Worm (Caenorhabditis elegans): ENCODE measurements around the gene C14A6.8.
"Not testable (repeated sequence)": the region's sequence is repeated elsewhere in the genome, so short reads cannot be mapped to it uniquely, and the experiment has no call there.

The C14A6.8 gene

DNA sequence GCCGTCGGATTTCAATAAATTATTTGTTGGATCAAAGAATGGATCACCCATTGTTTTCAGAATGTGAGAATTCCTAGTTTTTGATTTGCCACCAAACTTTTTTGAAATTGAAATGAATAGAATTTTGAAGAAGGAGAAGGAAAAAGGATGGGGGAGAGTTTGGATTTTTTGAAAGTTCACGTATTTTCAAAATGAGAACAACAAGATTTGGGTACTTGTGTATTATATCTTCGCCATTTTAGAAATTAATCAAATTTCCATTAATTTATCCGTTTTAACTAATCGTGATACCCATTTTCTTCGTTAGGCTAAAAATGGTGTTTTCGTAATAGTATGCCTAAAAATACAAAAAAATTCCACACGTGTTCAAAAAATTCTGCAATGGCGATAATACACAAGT, at the start of gene C14A6.8:
Gene C14A6.8, minus strand, starts transcription at position 101 of the 400 bp plus-strand sequence.
- TF ChIP-seq tra-4 (tag; optimal IDR thresholded peaks at IDR 0.05) (no peak), scrt-1 (GFP tag; IDR thresholded peaks at IDR 0.05) (no peak), flt-1 (GFP tag; IDR thresholded peaks at IDR 0.05) (no peak), tbx-11 (GFP tag; IDR thresholded peaks at IDR 0.05) (no peak)

DNA sequence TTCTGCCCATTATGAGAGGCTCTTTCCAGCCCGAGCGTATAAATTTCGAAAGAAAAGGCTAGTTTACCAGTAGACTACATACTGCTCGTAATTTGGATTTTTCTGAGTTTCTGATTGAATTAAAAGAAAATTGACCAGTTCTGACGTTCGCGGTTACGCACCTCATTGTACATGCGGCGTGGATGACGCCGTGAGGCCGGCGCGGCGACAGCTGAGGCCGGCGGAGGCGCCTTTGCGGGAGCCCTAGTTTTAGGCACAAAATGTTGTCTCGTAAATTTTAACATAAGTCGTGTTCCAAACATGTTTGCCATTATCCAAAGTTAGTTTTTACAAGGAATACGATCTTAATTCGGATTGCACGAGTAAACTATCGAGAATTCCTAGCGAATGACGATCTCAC, 45.3 kb upstream of the C14A6.8 start, which contains the start of gene F16H6.9:
Gene F16H6.9, plus strand, starts transcription at position 301 of the 400 bp plus-strand sequence.
- TF ChIP-seq tbx-11 (GFP tag; IDR thresholded peaks at IDR 0.05); ets-7 (tag; optimal IDR thresholded peaks at IDR 0.05); tra-4 (tag; optimal IDR thresholded peaks at IDR 0.05): not testable (repeated sequence)

DNA sequence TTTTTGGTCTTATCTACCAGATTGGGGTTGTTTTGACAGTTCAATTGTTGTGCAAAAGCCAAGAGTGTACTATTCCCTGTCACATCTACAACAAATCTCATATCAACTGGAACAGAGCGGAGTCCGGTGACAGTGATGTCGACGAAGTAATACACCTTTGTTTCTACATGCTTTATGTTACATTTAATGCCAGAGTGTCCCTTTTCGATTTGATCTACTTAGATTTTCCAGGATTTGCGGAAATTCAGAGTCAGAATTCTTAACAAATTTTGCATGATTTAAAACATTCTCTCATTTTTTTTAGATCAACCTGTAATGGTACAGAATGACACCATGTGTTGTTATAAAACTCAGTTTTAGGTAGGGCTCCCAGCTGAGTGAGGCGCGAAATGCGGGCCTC, 44.7 kb upstream of the C14A6.8 start, which contains the start of gene F16H6.8:
Gene F16H6.8, minus strand, starts transcription at position 101 of the 400 bp plus-strand sequence.
- TF ChIP-seq scrt-1 (GFP tag; IDR thresholded peaks at IDR 0.05); sea-1 (GFP tag; conservative IDR thresholded peaks at IDR 0.05); hmbx-1 (tag; optimal IDR thresholded peaks at IDR 0.05): not testable (repeated sequence)

DNA sequence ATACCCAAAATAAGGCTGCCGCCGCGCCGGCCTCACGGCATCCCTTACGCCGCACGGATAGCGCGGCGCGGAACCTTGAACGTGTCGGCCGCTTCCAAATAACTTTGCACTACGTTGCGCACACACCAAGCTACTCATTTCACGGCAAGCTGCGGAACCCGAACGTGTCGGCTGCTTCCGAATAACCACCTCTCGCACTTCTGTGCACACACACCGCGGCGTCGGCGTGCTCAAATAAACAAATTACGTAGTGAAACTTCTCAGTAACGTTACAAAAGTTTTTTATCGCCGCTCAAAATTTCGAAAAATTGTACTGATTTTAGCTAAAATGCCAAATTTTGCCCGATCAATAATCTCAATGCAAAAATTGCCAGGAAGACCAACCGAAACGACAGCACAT, 41.4 kb upstream of the C14A6.8 start:
- TF ChIP-seq ceh-13 (GFP tag; optimal IDR thresholded peaks at IDR 0.05) (no peak), scrt-1 (GFP tag; IDR thresholded peaks at IDR 0.05) (no peak), flt-1 (GFP tag; IDR thresholded peaks at IDR 0.05) (no peak), B0310.2 (tag; optimal IDR thresholded peaks at IDR 0.05) (no peak)

DNA sequence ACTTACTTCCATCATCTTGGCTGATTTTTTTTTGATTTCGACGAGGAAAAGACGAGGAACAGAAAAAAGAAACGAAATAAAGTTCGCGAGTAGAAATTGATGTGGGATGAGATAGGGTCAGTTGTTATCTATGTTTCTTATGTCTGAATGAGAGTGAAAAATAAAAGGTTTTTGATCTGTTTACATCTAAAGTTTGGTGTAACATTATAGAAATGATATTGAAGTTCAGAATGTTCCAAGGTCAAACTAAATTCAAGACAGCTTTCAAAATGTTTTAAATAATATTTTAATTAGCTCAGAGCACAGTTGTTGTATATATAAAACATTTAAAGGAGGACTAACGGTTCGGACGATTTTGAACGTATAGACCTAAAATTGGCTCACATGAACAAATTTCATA, 37.6 kb upstream of the C14A6.8 start, which contains the start of gene F16H6.7:
Gene F16H6.7, minus strand, starts transcription at position 101 of the 400 bp plus-strand sequence.
- TF ChIP-seq hmbx-1 (tag; optimal IDR thresholded peaks at IDR 0.05) (no peak), F13C5.2 (tag; optimal IDR thresholded peaks at IDR 0.05) (no peak), hmg-4 (GFP tag; optimal IDR thresholded peaks at IDR 0.05) (no peak), tbx-37 (GFP tag; conservative IDR thresholded peaks at IDR 0.05) (no peak), pes-1 (GFP tag; IDR thresholded peaks at IDR 0.05) (no peak)

DNA sequence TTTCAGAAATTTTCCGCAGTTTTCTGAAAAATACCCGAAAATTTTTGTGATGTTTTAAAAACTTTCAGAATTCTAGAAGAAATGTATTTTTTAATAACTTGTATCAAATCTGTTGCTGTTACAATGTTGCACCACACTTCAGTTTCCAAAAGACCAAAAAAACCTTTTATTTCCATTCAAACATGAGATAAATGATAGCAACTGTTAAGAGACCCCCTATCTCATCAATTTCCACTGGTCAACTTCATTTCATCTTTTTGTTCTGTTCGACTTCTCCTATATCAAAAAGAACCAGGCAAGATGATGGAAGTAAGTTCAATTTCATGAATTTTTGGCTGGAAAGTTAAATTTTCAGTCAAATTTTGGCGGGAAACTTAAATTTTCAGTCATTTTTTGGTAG, 27.0 kb upstream of the C14A6.8 start, which contains the start of gene F16H6.4:
Gene F16H6.4, plus strand, starts transcription at position 301 of the 400 bp plus-strand sequence.
- TF ChIP-seq ceh-36 (tag; optimal IDR thresholded peaks at IDR 0.05) (no peak), F13C5.2 (tag; optimal IDR thresholded peaks at IDR 0.05) (no peak), tra-4 (tag; optimal IDR thresholded peaks at IDR 0.05) (no peak), ceh-13 (GFP tag; optimal IDR thresholded peaks at IDR 0.05) (no peak)

DNA sequence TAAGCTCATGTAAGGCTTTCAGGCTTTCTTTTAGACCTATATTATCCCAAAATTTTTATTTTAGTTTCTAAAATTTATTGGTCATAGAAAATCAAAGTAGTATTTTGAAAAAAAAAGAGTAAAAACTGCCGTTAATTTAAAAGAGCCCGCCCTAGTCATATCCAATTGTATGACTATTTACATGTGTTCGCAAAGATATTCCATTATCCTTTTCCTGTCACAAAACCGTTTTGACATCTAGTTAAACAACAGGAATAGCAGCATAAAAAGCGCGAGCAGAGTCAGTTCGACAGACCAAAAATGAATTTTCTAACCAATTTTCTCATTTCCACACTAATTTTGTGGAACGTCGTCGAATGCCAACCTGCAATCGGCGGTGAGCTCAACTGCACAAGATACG, 23.5 kb upstream of the C14A6.8 start, which contains the start of gene F16H6.3:
Gene F16H6.3, plus strand, starts transcription at position 301 of the 400 bp plus-strand sequence.
- no peak for TF ChIP-seq tbx-11 (GFP tag; IDR thresholded peaks at IDR 0.05)
- no peak for TF ChIP-seq F13C5.2 (tag; optimal IDR thresholded peaks at IDR 0.05)
- TF ChIP-seq flt-1 (GFP tag; IDR thresholded peaks at IDR 0.05): no peak
- TF ChIP-seq B0310.2 (tag; optimal IDR thresholded peaks at IDR 0.05): no peak
- TF ChIP-seq hmg-4 (GFP tag; optimal IDR thresholded peaks at IDR 0.05): no peak
- no peak for TF ChIP-seq pes-1 (GFP tag; IDR thresholded peaks at IDR 0.05)

DNA sequence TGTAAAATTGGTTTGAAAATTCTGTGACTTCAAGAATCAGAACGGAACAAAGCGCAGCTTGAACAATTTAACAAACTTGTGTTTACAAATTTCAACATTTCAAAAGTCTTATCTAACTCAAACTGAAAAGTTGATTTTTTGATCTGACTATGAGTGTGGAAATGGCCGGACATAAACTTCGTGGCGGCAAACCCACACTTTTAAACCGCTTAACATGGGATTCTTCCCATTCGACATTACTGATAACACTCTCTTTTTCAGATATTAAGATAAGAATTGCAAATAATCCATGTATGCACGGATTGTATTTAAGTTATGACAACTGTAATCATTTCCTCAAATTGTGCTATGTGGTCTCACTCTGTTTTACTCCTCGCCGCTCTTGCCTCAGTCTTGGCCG, 19.7 kb upstream of the C14A6.8 start, which contains the start of gene clec-42:
Gene clec-42, plus strand, starts transcription at position 285 of the 400 bp plus-strand sequence.
- TF ChIP-seq scrt-1 (GFP tag; IDR thresholded peaks at IDR 0.05) (no peak), ceh-36 (tag; optimal IDR thresholded peaks at IDR 0.05) (no peak), tbx-11 (GFP tag; IDR thresholded peaks at IDR 0.05) (no peak), ets-7 (tag; optimal IDR thresholded peaks at IDR 0.05) (no peak), ceh-13 (GFP tag; optimal IDR thresholded peaks at IDR 0.05) (no peak), hmbx-1 (tag; optimal IDR thresholded peaks at IDR 0.05) (no peak), sea-1 (GFP tag; conservative IDR thresholded peaks at IDR 0.05) (no peak), F13C5.2 (tag; optimal IDR thresholded peaks at IDR 0.05) (no peak)

DNA sequence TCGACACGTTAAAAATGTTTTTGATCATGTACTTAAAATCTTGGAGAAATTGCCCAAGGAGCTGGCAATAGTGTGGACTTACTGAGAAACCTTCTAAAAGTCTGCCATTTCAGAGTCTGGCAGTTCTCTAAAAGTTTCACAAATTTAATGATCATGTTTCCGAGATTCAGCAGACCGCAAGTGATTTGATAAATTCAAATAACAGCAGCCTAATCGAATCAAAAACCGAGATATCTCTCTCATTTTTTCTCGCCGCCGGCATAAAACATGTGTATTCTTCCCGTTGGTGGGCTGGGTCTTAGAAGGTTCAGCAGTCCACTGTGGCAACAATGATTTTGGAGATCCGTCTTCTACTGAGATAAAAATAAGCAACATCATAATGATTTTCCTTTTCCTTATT, 17.7 kb upstream of the C14A6.8 start, which contains the start of gene clec-246:
Gene clec-246, plus strand, starts transcription at position 301 of the 400 bp plus-strand sequence.
- TF ChIP-seq ama-1 (optimal IDR thresholded peaks at IDR 0.05) (no peak), tbx-37 (GFP tag; conservative IDR thresholded peaks at IDR 0.05) (no peak)

DNA sequence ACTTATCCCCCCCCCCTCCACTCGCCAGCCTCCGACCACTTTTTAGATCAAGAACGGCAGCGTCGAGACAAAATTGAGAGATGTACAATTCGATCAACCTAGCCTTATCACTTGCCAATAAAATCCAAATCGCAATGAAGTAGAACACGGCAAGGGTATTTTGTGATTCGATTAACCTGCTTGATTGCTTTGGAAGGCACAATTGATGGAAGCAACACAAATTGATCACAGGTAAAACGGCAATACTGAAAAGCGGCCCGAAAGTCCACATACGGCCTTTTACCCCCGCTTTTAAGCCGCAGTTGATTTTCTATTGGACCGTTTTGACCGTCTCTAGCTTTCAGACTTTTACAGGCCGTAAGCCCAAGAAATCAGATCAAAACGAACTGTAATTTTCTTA, 16.9 kb upstream of the C14A6.8 start, which contains the start of gene clec-245:
Gene clec-245, minus strand, starts transcription at position 101 of the 400 bp plus-strand sequence.
- TF ChIP-seq scrt-1 (GFP tag; IDR thresholded peaks at IDR 0.05) (no peak), F13C5.2 (tag; optimal IDR thresholded peaks at IDR 0.05) (no peak), hmg-4 (GFP tag; optimal IDR thresholded peaks at IDR 0.05) (no peak), ama-1 (optimal IDR thresholded peaks at IDR 0.05) (no peak), B0310.2 (tag; optimal IDR thresholded peaks at IDR 0.05) (no peak), hnd-1 (tag; optimal IDR thresholded peaks at IDR 0.05) (no peak), hmbx-1 (tag; optimal IDR thresholded peaks at IDR 0.05) (no peak), ceh-36 (tag; optimal IDR thresholded peaks at IDR 0.05) (no peak), tbx-11 (GFP tag; IDR thresholded peaks at IDR 0.05) (no peak), tra-4 (tag; optimal IDR thresholded peaks at IDR 0.05) (no peak)
